Worm (Caenorhabditis elegans) whole organism, late embryonic: ENCODE data around the gene sra-8.

ENCODE experiments used
- nfya-1 ChIP-seq: sonication (generic microtip); optimal IDR thresholded peaks from 2 replicates; lab custom pipeline; 2017; ENCODE audit warnings: missing genetic modification characterization, mild to moderate bottlenecking, missing compliant biosample characterization, antibody characterized with exemption, moderate library complexity
- sdc-2 ChIP-seq: sonication (generic microtip); optimal IDR thresholded peaks from 2 replicates; lab custom pipeline; 2016; ENCODE audit warnings: missing genotype, missing genetic modification characterization, missing compliant biosample characterization

DNA sequence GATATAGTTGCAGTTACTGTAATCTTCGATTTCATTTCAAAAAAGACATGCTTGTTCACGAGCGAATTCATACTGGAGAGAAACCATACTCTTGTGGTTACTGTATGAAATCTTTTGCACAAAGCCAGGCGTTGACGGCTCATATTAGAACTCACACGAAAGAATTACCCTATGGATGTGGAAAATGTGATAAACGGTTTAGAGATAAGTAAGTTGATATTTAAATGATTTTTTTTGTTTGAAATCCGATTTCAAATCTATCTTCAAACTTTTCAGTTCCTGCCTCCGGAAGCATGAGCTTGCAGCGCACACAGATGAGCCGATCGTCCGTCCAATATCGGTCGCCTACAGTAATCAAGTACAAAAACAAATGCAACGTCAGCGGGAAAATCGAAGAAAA lies 21.4 kb downstream of the sra-8 start:
- TF ChIP-seq nfya-1 (tag; lab: Kevin White, UChicago) (no peak), sdc-2 (tag; lab: Kevin White, UChicago) (no peak)
